Worm (Caenorhabditis elegans) whole organism, early embryonic: ENCODE measurements around the gene T16D1.1.

Experiments used
- B0310.2 ChIP-seq: sonication (generic microtip); optimal IDR thresholded peaks from 2 replicates; lab custom pipeline; 2016; ENCODE audit warnings: mild to moderate bottlenecking, missing genetic modification characterization, missing compliant biosample characterization
- aly-1 ChIP-seq: sonication (generic microtip); optimal IDR thresholded peaks from 2 replicates; lab custom pipeline; 2016; ENCODE audit warnings: missing genetic modification characterization, missing compliant biosample characterization
- ama-1 ChIP-seq: fragments of 150-350 bp; optimal IDR thresholded peaks from 2 replicates; lab custom pipeline; 2014
- ceh-13 ChIP-seq: fragments of 200-800 bp; sonication (Bioruptor generic); optimal IDR thresholded peaks from 2 replicates; lab custom pipeline; 2018; ENCODE audit warnings: mild to moderate bottlenecking, missing genetic modification characterization, missing compliant biosample characterization
- ceh-36 ChIP-seq: sonication (generic microtip); optimal IDR thresholded peaks from 2 replicates; lab custom pipeline; 2016; ENCODE audit warnings: missing genetic modification characterization, inconsistent platforms, missing compliant biosample characterization
- ets-7 ChIP-seq: sonication (generic microtip); optimal IDR thresholded peaks from 2 replicates; lab custom pipeline; 2016; ENCODE audit warnings: missing genotype, missing genetic modification characterization, missing compliant biosample characterization
- flt-1 ChIP-seq: fragments of 200-800 bp; sonication (Bioruptor generic); IDR thresholded peaks from 2 replicates; pipeline ENCODE4 v1.3.6; 2022; ENCODE audit warnings: missing genetic modification characterization, missing compliant biosample characterization
- hmbx-1 ChIP-seq: sonication (generic microtip); optimal IDR thresholded peaks from 2 replicates; lab custom pipeline; 2016; ENCODE audit warnings: mild to moderate bottlenecking, missing genetic modification characterization, missing compliant biosample characterization
- hmg-4 ChIP-seq: fragments of 200-800 bp; sonication (Bioruptor generic); optimal IDR thresholded peaks from 2 replicates; lab custom pipeline; 2018; ENCODE audit warnings: mild to moderate bottlenecking, missing genetic modification characterization, missing compliant biosample characterization
- sea-1 ChIP-seq: fragments of 200-800 bp; sonication (Bioruptor generic); conservative IDR thresholded peaks from 2 replicates; pipeline ENCODE4 v1.3.6; 2022; ENCODE audit warnings: missing genetic modification characterization, missing compliant biosample characterization
- tbx-11 ChIP-seq: fragments of 200-800 bp; sonication (Bioruptor generic); IDR thresholded peaks from 2 replicates; pipeline ENCODE4 v1.3.6; 2022; ENCODE audit warnings: missing genetic modification characterization, missing compliant biosample characterization
- tbx-37 ChIP-seq: fragments of 200-800 bp; sonication (Bioruptor generic); conservative IDR thresholded peaks from 2 replicates; pipeline ENCODE4 v1.3.6; 2022; ENCODE audit warnings: missing genetic modification reagents, missing genetic modification characterization, missing compliant biosample characterization

DNA sequence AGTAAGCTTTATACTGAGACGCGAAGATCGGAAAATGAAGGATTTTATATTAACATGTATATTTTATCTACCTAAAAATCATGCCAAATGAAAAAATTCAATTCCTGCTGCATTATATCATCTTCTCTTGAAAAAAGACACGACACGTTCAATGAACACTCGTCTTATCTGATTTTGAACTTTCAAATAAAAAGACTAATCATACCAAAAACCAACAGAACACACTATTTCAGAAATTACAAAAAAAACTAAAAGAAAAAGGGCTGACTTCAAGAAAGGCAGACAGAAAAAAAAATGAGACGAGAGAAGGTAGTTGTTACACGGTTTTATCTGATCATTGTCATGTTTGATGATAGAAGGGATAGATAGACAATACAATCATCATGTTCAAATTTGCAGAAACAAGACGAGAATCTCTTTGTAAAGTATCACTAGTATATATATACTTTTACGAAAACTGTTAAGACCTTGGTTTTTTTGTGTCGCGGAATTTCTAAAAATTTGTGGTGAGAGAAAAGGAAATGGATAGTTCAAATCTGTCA, 41.4 kb upstream of the T16D1.1 start:
- TF ChIP-seq aly-1 (tag; lab: Kevin White, UChicago) (no peak), tbx-37 (no peak), hmg-4 (GFP tag; lab: Kevin White, UChicago) (no peak), ets-7 (tag; lab: Kevin White, UChicago) (no peak), ceh-36 (tag; lab: Kevin White, UChicago) (no peak), tbx-11 (GFP tag; lab: Robert Waterston, UW) (no peak), ama-1 (lab: Kevin White, UChicago) (no peak), ceh-13 (GFP tag; lab: Kevin White, UChicago) (no peak), sea-1 (GFP tag; lab: Robert Waterston, UW) (no peak), hmbx-1 (no peak), flt-1 (GFP tag; lab: Robert Waterston, UW) (no peak), B0310.2 (no peak)
